Fruit fly (Drosophila melanogaster): ENCODE results near the gene CG2861.

The CG2861 gene

DNA sequence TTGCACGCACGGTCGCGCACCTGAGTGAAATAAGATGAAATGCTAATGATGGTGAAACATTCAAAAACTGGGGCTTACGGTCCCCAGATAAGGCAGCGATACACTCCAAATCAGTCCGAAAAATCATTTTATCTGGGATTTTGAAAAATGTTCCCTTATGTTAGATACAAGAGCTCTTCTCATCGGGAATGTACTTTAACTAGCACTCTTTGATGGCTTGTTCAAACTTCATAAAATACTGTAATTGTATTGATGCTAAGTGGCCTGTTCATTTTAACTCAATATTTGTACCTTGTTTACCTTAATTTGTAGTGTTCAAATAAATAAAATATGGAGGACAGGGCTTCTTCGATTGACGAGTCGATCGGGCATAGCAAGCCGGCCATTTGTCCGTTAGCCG lies 21.0 kb upstream of the CG2861 start, which contains the start of gene CG12682:
CG12682 (plus strand) TSS at position 301 of the 400 bp plus-strand sequence.
- no peak for TF ChIP-seq Blimp-1 (GFP tag; optimal IDR thresholded peaks at IDR 0.05)
- TF ChIP-seq CG3032 (tag; optimal IDR thresholded peaks at IDR 0.05), result no peak
- TF ChIP-seq Gug (GFP tag; IDR thresholded peaks at IDR 0.05), result no peak
- no peak for TF ChIP-seq CG6808 (GFP tag; optimal IDR thresholded peaks at IDR 0.05)
- no peak for TF ChIP-seq dac (GFP tag; optimal IDR thresholded peaks at IDR 0.05)
- TF ChIP-seq Met (GFP tag; optimal IDR thresholded peaks at IDR 0.05), result no peak
- TF ChIP-seq CG3919 (GFP tag; optimal IDR thresholded peaks at IDR 0.05), result no peak
- TF ChIP-seq Hr4 (GFP tag; optimal IDR thresholded peaks at IDR 0.05), result no peak
- no peak for TF ChIP-seq CG10631 (GFP tag; optimal IDR thresholded peaks at IDR 0.05)
- no peak for TF ChIP-seq Hr38 (GFP tag; optimal IDR thresholded peaks at IDR 0.05)
- TF ChIP-seq fd85E (GFP tag; optimal IDR thresholded peaks at IDR 0.05), result no peak
- no peak for TF ChIP-seq CG8119 (GFP tag; IDR thresholded peaks at IDR 0.05)
- TF ChIP-seq CG10669 (GFP tag; optimal IDR thresholded peaks at IDR 0.05), result no peak

DNA sequence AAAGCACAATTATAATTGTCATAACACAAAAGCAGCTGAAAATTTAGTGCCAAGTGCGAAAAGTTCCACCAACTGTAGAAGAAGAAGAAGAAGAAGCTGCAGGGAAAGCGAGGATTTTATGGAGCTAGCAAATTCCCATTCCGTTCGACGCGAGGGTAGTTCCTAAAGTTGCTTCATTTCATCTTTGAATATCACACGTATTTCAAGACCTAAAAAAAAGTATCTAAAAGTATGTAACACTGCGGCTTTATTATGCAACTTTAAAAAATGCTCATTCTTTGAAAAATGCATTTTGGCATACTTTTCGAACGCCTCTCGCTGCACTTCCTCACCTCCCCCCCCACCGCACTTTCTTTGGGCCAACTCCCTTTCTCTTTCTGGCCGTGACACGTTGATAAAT lies 3.2 kb upstream of the CG2861 start:
- TF ChIP-seq svp (GFP tag) (peak; percentile 4), spab (GFP tag; optimal IDR thresholded peaks at IDR 0.05) (no peak), Met (GFP tag; optimal IDR thresholded peaks at IDR 0.05) (no peak), CG6854 (GFP tag; optimal IDR thresholded peaks at IDR 0.05) (no peak), CG32006 (GFP tag; optimal IDR thresholded peaks at IDR 0.05) (peak; percentile 5)

- TF ChIP-seq CG4318 (GFP tag; optimal IDR thresholded peaks at IDR 0.05) (no peak), CG15336 (GFP tag; IDR thresholded peaks at IDR 0.05) (no peak), Sox15 (GFP tag; optimal IDR thresholded peaks at IDR 0.05) (no peak), CG8632 (GFP tag; optimal IDR thresholded peaks at IDR 0.05) (no peak), Smox (GFP tag; optimal IDR thresholded peaks at IDR 0.05) (no peak), svp (GFP tag) (no peak), Eip78C (GFP tag) (no peak), Blimp-1 (GFP tag; optimal IDR thresholded peaks at IDR 0.05) (no peak), CG8319 (GFP tag; optimal IDR thresholded peaks at IDR 0.05) (no peak), ss (GFP tag; optimal IDR thresholded peaks at IDR 0.05) (no peak), fd59A (GFP tag; optimal IDR thresholded peaks at IDR 0.05) (no peak), CG7368 (GFP tag; optimal IDR thresholded peaks at IDR 0.05) (no peak), CG16779 (tag; optimal IDR thresholded peaks at IDR 0.05) (no peak), Lpt (GFP tag; optimal IDR thresholded peaks at IDR 0.05) (no peak), OdsH (GFP tag; optimal IDR thresholded peaks at IDR 0.05) (no peak), CG10669 (GFP tag; optimal IDR thresholded peaks at IDR 0.05) (no peak), CG9139 (GFP tag; optimal IDR thresholded peaks at IDR 0.05) (no peak), acj6 (GFP tag; optimal IDR thresholded peaks at IDR 0.05) (no peak), CG3919 (GFP tag; optimal IDR thresholded peaks at IDR 0.05) (no peak), cyc (GFP tag; optimal IDR thresholded peaks at IDR 0.05) (no peak)
Measured at dm6 chrX:4783775-4784174, 20.9 kb downstream of the CG2861 start, which contains the start of gene CG6978. Gene CG6978, plus strand, starts transcription at chrX:4784075.

- TF ChIP-seq CG11902 (GFP tag; optimal IDR thresholded peaks at IDR 0.05) (no peak), CG3032 (tag; optimal IDR thresholded peaks at IDR 0.05) (no peak), lz (GFP tag; optimal IDR thresholded peaks at IDR 0.05) (no peak), fkh (GFP tag; optimal IDR thresholded peaks at IDR 0.05) (no peak)
Measured at dm6 chrX:4782689-4783088, 22.0 kb downstream of the CG2861 start, which contains the start of gene CG15471. Gene CG15471, minus strand, starts transcription at chrX:4782789.

DNA sequence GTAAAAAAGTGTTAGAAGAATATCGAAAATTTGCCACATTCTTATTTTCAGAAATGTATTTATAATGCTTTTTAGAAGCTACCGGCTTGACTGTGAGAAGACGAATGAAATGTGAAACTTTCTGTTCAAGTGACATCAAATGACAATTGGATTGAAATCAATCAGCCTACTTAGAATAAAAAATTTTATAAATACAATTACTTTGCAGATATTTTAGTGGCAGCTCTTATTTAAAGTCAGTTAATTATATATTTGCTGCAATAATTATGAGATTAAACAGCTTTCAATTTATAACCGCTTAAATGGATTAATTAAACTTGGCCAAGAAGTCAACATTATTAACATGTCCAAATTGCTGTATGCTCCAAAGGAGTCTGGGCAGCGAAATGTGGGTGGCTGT lies 27.4 kb downstream of the CG2861 start, which contains the start of gene CG2871:
CG2871 (minus strand) TSS at position 101 of the 400 bp plus-strand sequence.
- TF ChIP-seq Gug (GFP tag; IDR thresholded peaks at IDR 0.05) (no peak), Eip93F (GFP tag; optimal IDR thresholded peaks at IDR 0.05) (no peak), CG8119 (GFP tag; IDR thresholded peaks at IDR 0.05) (no peak), fd59A (GFP tag; optimal IDR thresholded peaks at IDR 0.05) (no peak), cyc (GFP tag; optimal IDR thresholded peaks at IDR 0.05) (no peak), CG6808 (GFP tag; optimal IDR thresholded peaks at IDR 0.05) (no peak), dac (GFP tag; optimal IDR thresholded peaks at IDR 0.05) (no peak), CG1621 (tag; optimal IDR thresholded peaks at IDR 0.05) (no peak), CG8632 (GFP tag; optimal IDR thresholded peaks at IDR 0.05) (no peak), dsx (GFP tag; optimal IDR thresholded peaks at IDR 0.05; ENCODE audit: poor library complexity, severe bottlenecking) (no peak), eg (GFP tag; IDR thresholded peaks at IDR 0.05) (no peak), Hr38 (GFP tag; optimal IDR thresholded peaks at IDR 0.05) (no peak), CG16779 (tag; optimal IDR thresholded peaks at IDR 0.05) (no peak), fd85E (GFP tag; optimal IDR thresholded peaks at IDR 0.05) (no peak)

Measured in whole organism, prepupa.